Fruit fly (Drosophila melanogaster): ENCODE data around the gene CG14314.

CG14314 gene

dm6 chr3R:18167416-18168237 is 48.3 kb upstream of the CG14314 start, which contains the start of gene wrd (continued):
- TF ChIP-seq org-1 (GFP tag; optimal IDR thresholded peaks at IDR 0.05): no peak
- TF ChIP-seq CG7987 (GFP tag; optimal IDR thresholded peaks at IDR 0.05): no peak
- TF ChIP-seq Lim3 (GFP tag; IDR thresholded peaks at IDR 0.05): no peak
- no peak for TF ChIP-seq Lhr (GFP tag; optimal IDR thresholded peaks at IDR 0.05)
- peak in 1 of 2 experiments; percentile 17 for TF ChIP-seq dpn (GFP tag; optimal IDR thresholded peaks at IDR 0.05)
- TF ChIP-seq Dek (tag; optimal IDR thresholded peaks at IDR 0.05): peak; percentile 6
- TF ChIP-seq Dad (GFP tag; optimal IDR thresholded peaks at IDR 0.05): no peak
- no peak for TF ChIP-seq CG31388 (GFP tag; optimal IDR thresholded peaks at IDR 0.05)
- TF ChIP-seq Sox100B (GFP tag; optimal IDR thresholded peaks at IDR 0.05): peak; percentile 48
- peak; percentile 12 for TF ChIP-seq Sry-δ (GFP tag; optimal IDR thresholded peaks at IDR 0.05)
- TF ChIP-seq Ssrp (tag; optimal IDR thresholded peaks at IDR 0.05): peak; percentile 32
- peak in 1 of 3 experiments; percentile 39 for TF ChIP-seq lola (GFP tag; optimal IDR thresholded peaks at IDR 0.05)
- no peak for TF ChIP-seq CG4282 (GFP tag; optimal IDR thresholded peaks at IDR 0.05)
- peak; percentile 33 for TF ChIP-seq CG14710 (tag; optimal IDR thresholded peaks at IDR 0.05)
- peak; percentile 40 for TF ChIP-seq Nf-YC (tag; optimal IDR thresholded peaks at IDR 0.05)
- peak; percentile 15 for TF ChIP-seq stwl (tag; optimal IDR thresholded peaks at IDR 0.05)
- TF ChIP-seq jigr1 (GFP tag; IDR thresholded peaks at IDR 0.05): no peak
- peak; percentile 1 for TF ChIP-seq CG2116 (GFP tag; optimal IDR thresholded peaks at IDR 0.05)
- peak; percentile 71 for TF ChIP-seq sens (GFP tag)
- peak; percentile 3 for TF ChIP-seq CG10267 (tag; optimal IDR thresholded peaks at IDR 0.05)
- TF ChIP-seq Hand (GFP tag; optimal IDR thresholded peaks at IDR 0.05): no peak
- TF ChIP-seq ind (GFP tag; optimal IDR thresholded peaks at IDR 0.05): peak; percentile 47
- TF ChIP-seq CG9932 (GFP tag; IDR thresholded peaks at IDR 0.05): peak; percentile 53
- peak; percentile 30 for TF ChIP-seq CG12659 (GFP tag; optimal IDR thresholded peaks at IDR 0.05)
- TF ChIP-seq chinmo (GFP tag; IDR thresholded peaks at IDR 0.05; ENCODE audit: partially characterized antibody): peak; percentile 82; the same call in 3 of the 4 replicates
- TF ChIP-seq vnd (GFP tag; IDR thresholded peaks at IDR 0.05; ENCODE audit: partially characterized antibody): no peak
- TF ChIP-seq Opbp (GFP tag; IDR thresholded peaks at IDR 0.05; ENCODE audit: partially characterized antibody): 0 out of 3 replicates have a peak, but pooled peaks have one; percentile 37
- peak; percentile 28 for TF ChIP-seq CG7839 (tag; optimal IDR thresholded peaks at IDR 0.05)
- peak; percentile 9 for TF ChIP-seq CG10543 (GFP tag; optimal IDR thresholded peaks at IDR 0.05)
- 0 out of 3 replicates have a peak, but pooled peaks have one; percentile 7 for TF ChIP-seq ci (GFP tag; IDR thresholded peaks at IDR 0.05)
- no peak for TF ChIP-seq CG8765 (GFP tag; IDR thresholded peaks at IDR 0.05)
- TF ChIP-seq Awh (GFP tag; IDR thresholded peaks at IDR 0.05): no peak
- TF ChIP-seq Mrtf (GFP tag; IDR thresholded peaks at IDR 0.05): no peak
- TF ChIP-seq CG9609 (GFP tag; optimal IDR thresholded peaks at IDR 0.05): no peak
- TF ChIP-seq CG14441 (GFP tag; IDR thresholded peaks at IDR 0.05): peak; percentile 14; the same call in 1 of the 2 replicates
- TF ChIP-seq grau (tag; optimal IDR thresholded peaks at IDR 0.05): peak; percentile 33
- TF ChIP-seq nom (GFP tag; optimal IDR thresholded peaks at IDR 0.05): no peak
- peak; percentile 4 for TF ChIP-seq HmgZ (tag; optimal IDR thresholded peaks at IDR 0.05)
- TF ChIP-seq eve (GFP tag; optimal IDR thresholded peaks at IDR 0.05): no peak
- peak; percentile 43 for TF ChIP-seq CG1603 (tag; optimal IDR thresholded peaks at IDR 0.05)
- TF ChIP-seq ro (GFP tag; IDR thresholded peaks at IDR 0.05): no peak
- TF ChIP-seq NFAT (GFP tag; IDR thresholded peaks at IDR 0.05): peak; percentile 50; the same call in 1 of the 2 replicates
- TF ChIP-seq en (GFP tag; optimal IDR thresholded peaks at IDR 0.05): no peak
- TF ChIP-seq hbn (GFP tag; IDR thresholded peaks at IDR 0.05; ENCODE audit: partially characterized antibody): no peak
- TF ChIP-seq ftz-f1 (GFP tag; optimal IDR thresholded peaks at IDR 0.05): peak; percentile 75
- peak; percentile 38 for TF ChIP-seq nmo (GFP tag; optimal IDR thresholded peaks at IDR 0.05)
- no peak for TF ChIP-seq CG8388 (GFP tag; optimal IDR thresholded peaks at IDR 0.05)
- TF ChIP-seq ham (GFP tag; IDR thresholded peaks at IDR 0.05): no peak

Data from whole organism, embryonic.